Fruit fly (Drosophila melanogaster) whole organism, pupa: ENCODE results near the gene Spx.

ENCODE experiments used
- CG10348 ChIP-seq: fragments of 200-800 bp; sonication (Bioruptor generic); IDR thresholded peaks from 2 replicates; pipeline ENCODE4 v1.3.6; 2022; ENCODE audit warnings: missing biosample characterization, missing genetic modification characterization
- CG12605 ChIP-seq: fragments of 200-800 bp; sonication (Bioruptor generic); IDR thresholded peaks from 2 replicates; pipeline ENCODE4 v1.3.6; 2022; ENCODE audit warnings: missing biosample characterization, missing genetic modification characterization
- CG13204 ChIP-seq: fragments of 200-800 bp; sonication (Bioruptor generic); optimal IDR thresholded peaks from 2 replicates; lab custom pipeline; 2018; ENCODE audit warnings: missing biosample characterization, mild to moderate bottlenecking, missing genetic modification characterization, moderate library complexity
- CG15710 ChIP-seq: fragments of 200-800 bp; sonication (Bioruptor generic); optimal IDR thresholded peaks from 2 replicates; lab custom pipeline; 2018; ENCODE audit warnings: missing biosample characterization, mild to moderate bottlenecking, missing genetic modification characterization, moderate library complexity
- CG17806 ChIP-seq: fragments of 200-800 bp; sonication (Bioruptor generic); optimal IDR thresholded peaks from 2 replicates; lab custom pipeline; 2018; ENCODE audit warnings: missing biosample characterization, mild to moderate bottlenecking, missing genetic modification characterization, moderate library complexity
- CG32121 ChIP-seq: fragments of 200-800 bp; sonication (Bioruptor generic); IDR thresholded peaks from 2 replicates; pipeline ENCODE4 v1.3.6; 2022; ENCODE audit warnings: missing biosample characterization, missing genetic modification characterization
- CG34367 ChIP-seq: fragments of 200-800 bp; sonication (Bioruptor generic); optimal IDR thresholded peaks from 2 replicates; lab custom pipeline; 2018; ENCODE audit warnings: missing biosample characterization, mild to moderate bottlenecking, missing genetic modification characterization
- CG4496 ChIP-seq: fragments of 200-800 bp; sonication (Bioruptor generic); IDR thresholded peaks from 3 replicates; pipeline ENCODE4 v1.3.6; 2022; ENCODE audit warnings: missing biosample characterization, missing genetic modification characterization
- CG8159 ChIP-seq: fragments of 200-800 bp; sonication (Bioruptor generic); optimal IDR thresholded peaks from 3 replicates; lab custom pipeline; 2018; ENCODE audit warnings: missing biosample characterization, mild to moderate bottlenecking, missing genetic modification characterization, moderate library complexity
- CG8301 ChIP-seq: fragments of 200-800 bp; sonication (Bioruptor generic); optimal IDR thresholded peaks from 2 replicates; lab custom pipeline; 2018; ENCODE audit warnings: missing biosample characterization, mild to moderate bottlenecking, missing genetic modification characterization
- CG9948 ChIP-seq: fragments of 200-800 bp; sonication (Bioruptor generic); optimal IDR thresholded peaks from 2 replicates; lab custom pipeline; 2018; ENCODE audit warnings: missing biosample characterization, mild to moderate bottlenecking, missing genetic modification characterization, moderate library complexity
- D1 ChIP-seq: fragments of 200-800 bp; sonication (Bioruptor generic); optimal IDR thresholded peaks from 2 replicates; lab custom pipeline; 2018; ENCODE audit warnings: missing biosample characterization, mild to moderate bottlenecking, missing genetic modification characterization, moderate library complexity
- EcR ChIP-seq: fragments of 200-800 bp; sonication (Bioruptor generic); optimal IDR thresholded peaks from 3 replicates; lab custom pipeline; 2019; ENCODE audit warnings: missing biosample characterization, missing genetic modification characterization, mild to moderate bottlenecking, moderate library complexity, missing genetic modification reagents
- Ets98B ChIP-seq: fragments of 200-800 bp; sonication (Bioruptor generic); IDR thresholded peaks from 2 replicates; pipeline ENCODE4 v1.3.6; 2022; ENCODE audit warnings: missing biosample characterization, missing genetic modification characterization
- Pif1A ChIP-seq: fragments of 200-800 bp; sonication (Bioruptor generic); optimal IDR thresholded peaks from 3 replicates; lab custom pipeline; 2016; ENCODE audit warnings: missing biosample characterization, missing genetic modification characterization
- Pif1B ChIP-seq: fragments of 200-800 bp; sonication (Bioruptor generic); optimal IDR thresholded peaks from 3 replicates; lab custom pipeline; 2016; ENCODE audit warnings: missing biosample characterization, missing genetic modification characterization
- Snoo ChIP-seq: fragments of 200-800 bp; sonication (Bioruptor generic); optimal IDR thresholded peaks from 3 replicates; lab custom pipeline; 2017; ENCODE audit warnings: missing biosample characterization, mild to moderate bottlenecking, missing genetic modification characterization, inconsistent platforms
- fd96Ca ChIP-seq: fragments of 200-800 bp; sonication (Bioruptor generic); IDR thresholded peaks from 3 replicates; pipeline ENCODE4 v1.3.6; 2022; ENCODE audit warnings: missing biosample characterization, missing genetic modification characterization
- gl ChIP-seq: fragments of 200-800 bp; sonication (Bioruptor generic); optimal IDR thresholded peaks from 2 replicates; lab custom pipeline; 2018; ENCODE audit warnings: missing biosample characterization, mild to moderate bottlenecking, missing genetic modification characterization
- rn ChIP-seq: fragments of 200-800 bp; sonication (Bioruptor generic); IDR thresholded peaks from 2 replicates; pipeline ENCODE4 v1.3.6; 2022; ENCODE audit warnings: missing biosample characterization, missing genetic modification characterization

Spx gene

DNA sequence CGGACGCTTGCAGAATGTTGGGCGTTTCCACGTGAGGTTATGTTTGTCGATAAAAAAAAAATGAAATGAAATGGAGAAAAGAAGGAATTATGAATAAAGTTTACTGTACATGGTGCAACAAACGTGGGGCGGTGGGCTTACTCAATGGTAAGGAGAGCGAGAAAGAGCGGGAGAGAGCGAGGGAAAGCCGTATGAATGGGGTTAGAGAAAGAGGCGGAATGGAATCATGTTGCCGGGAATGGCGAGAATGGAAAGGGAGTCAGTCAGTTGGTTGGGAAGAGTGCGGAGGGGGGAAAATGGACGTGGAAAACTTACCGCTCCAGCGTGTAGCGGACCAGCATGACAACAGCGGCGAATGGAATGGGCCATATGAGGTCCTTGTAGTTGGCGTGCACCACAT is 10.5 kb downstream of the Spx start:
- peak; percentile 31; the same call in 1 of the 3 replicates for TF ChIP-seq CG4496 (GFP tag; lab: Robert Waterston, UW)
- TF ChIP-seq CG32121, result no peak
- TF ChIP-seq fd96Ca, result no peak

- TF ChIP-seq fd96Ca (peak; percentile 74; the same call in 2 of the 3 replicates), CG8159 (peak; percentile 63), Snoo (tag; lab: Kevin White, UChicago) (peak; percentile 7), CG10348 (GFP tag; lab: Robert Waterston, UW) (no peak), CG8301 (peak; percentile 39), CG34367 (tag; lab: Kevin White, UChicago) (peak; percentile 28), rn (GFP tag; lab: Robert Waterston, UW) (0 out of 2 replicates have a peak, but pooled peaks have one; percentile 31), CG4496 (GFP tag; lab: Robert Waterston, UW) (peak; percentile 82), CG15710 (tag; lab: Kevin White, UChicago) (peak; percentile 43), Ets98B (peak; percentile 65), Pif1B (GFP tag; lab: Kevin White, UChicago) (no peak), Pif1A (no peak), CG17806 (tag; lab: Kevin White, UChicago) (peak; percentile 28), CG12605 (GFP tag; lab: Robert Waterston, UW) (no peak), CG32121 (peak; percentile 64), CG9948 (tag; lab: Kevin White, UChicago) (peak; percentile 8), D1 (no peak)
- TF ChIP-seq, all 21 proteins: peak for 12
These were observed 11.6 kb downstream of the Spx start, which contains the start of gene schlank for dm6 chrX:6267187-6267711. schlank (minus strand) TSS chrX:6267228.

- TF ChIP-seq gl (tag; lab: Kevin White, UChicago) (no peak), Pif1B (GFP tag; lab: Kevin White, UChicago) (no peak), CG12605 (GFP tag; lab: Robert Waterston, UW) (no peak), EcR (peak; percentile 9), CG8301 (no peak), CG13204 (GFP tag; lab: Kevin White, UChicago) (no peak), Pif1A (no peak), Ets98B (no peak; the same call in 1 of the 2 replicates)
These were observed 12.3 kb downstream of the Spx start, which contains the start of gene Spt6 for dm6 chrX:6267745-6268582. Spt6 (plus strand) TSS chrX:6267797.

dm6 chrX:6276590-6276989 is 21.0 kb downstream of the Spx start, which contains the start of gene CG3566:
CG3566 (minus strand) TSS chrX:6276724.
- no peak for TF ChIP-seq D1
- no peak for TF ChIP-seq rn (GFP tag; lab: Robert Waterston, UW)
- TF ChIP-seq fd96Ca, result no peak
- no peak for TF ChIP-seq CG12605 (GFP tag; lab: Robert Waterston, UW)
- TF ChIP-seq CG15710 (tag; lab: Kevin White, UChicago), result no peak
- no peak; the same call in 1 of the 2 replicates for TF ChIP-seq Ets98B
- TF ChIP-seq CG13204 (GFP tag; lab: Kevin White, UChicago), result no peak

dm6 chrX:6278879-6279628 is 23.4 kb downstream of the Spx start:
- TF ChIP-seq CG8159 (peak; percentile 26), Pif1A (no peak), CG4496 (GFP tag; lab: Robert Waterston, UW) (0 out of 3 replicates have a peak, but pooled peaks have one; percentile 15)

- TF ChIP-seq CG34367 (tag; lab: Kevin White, UChicago) (no peak), EcR (peak; percentile 90), CG4496 (GFP tag; lab: Robert Waterston, UW) (0 out of 3 replicates have a peak, but pooled peaks have one; percentile 38), CG9948 (tag; lab: Kevin White, UChicago) (no peak), CG12605 (GFP tag; lab: Robert Waterston, UW) (0 out of 2 replicates have a peak, but pooled peaks have one; percentile 14), CG17806 (tag; lab: Kevin White, UChicago) (no peak)
- TF ChIP-seq, all 21 proteins: peak for 3
These were observed 24.0 kb downstream of the Spx start, which contains the start of gene Ubi-p5E for dm6 chrX:6279629-6280073. Ubi-p5E (minus strand) TSS chrX:6279647.

DNA sequence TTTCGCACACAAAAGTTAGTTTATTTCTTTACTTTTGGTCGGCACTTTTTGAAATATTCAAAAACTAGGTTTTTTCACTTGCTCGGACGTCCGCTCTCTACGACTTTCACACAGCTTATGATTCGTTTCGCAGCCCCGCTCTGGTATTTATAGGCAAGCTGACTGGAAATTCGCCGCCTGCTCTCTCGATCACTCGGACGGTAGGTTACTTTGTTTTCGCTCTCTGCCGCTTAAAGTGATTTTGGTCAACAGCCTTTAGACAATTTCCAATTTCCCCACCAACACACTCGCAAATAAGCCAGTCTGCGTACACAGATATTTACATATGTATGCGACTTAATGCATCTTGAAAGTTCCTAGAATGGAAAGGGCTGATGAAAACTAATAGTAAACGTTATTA is 27.8 kb downstream of the Spx start, which contains the start of gene CG11700:
CG11700 (minus strand) TSS at position 106 of the 400 bp plus-strand sequence.
- TF ChIP-seq CG4496 (GFP tag; lab: Robert Waterston, UW) (0 out of 3 replicates have a peak, but pooled peaks have one; percentile 31), CG12605 (GFP tag; lab: Robert Waterston, UW) (0 out of 2 replicates have a peak, but pooled peaks have one; percentile 19), Ets98B (peak; percentile 33; the same call in 1 of the 2 replicates), EcR (peak; percentile 64), CG13204 (GFP tag; lab: Kevin White, UChicago) (no peak)
